Worm (Caenorhabditis elegans) whole organism, midembryonic: ENCODE measurements around the gene T14G8.3.

Source experiments
- T22C8.4 ChIP-seq: fragments of 200-800 bp; sonication (Bioruptor generic); IDR thresholded peaks from 2 replicates; pipeline ENCODE4 v1.3.6; 2022; ENCODE audit warnings: missing genetic modification characterization, missing compliant biosample characterization
- flt-1 ChIP-seq: fragments of 200-800 bp; sonication (Bioruptor generic); IDR thresholded peaks from 2 replicates; pipeline ENCODE4 v1.3.6; 2022; ENCODE audit warnings: missing genetic modification characterization, missing compliant biosample characterization
- med-1 ChIP-seq: sonication (generic microtip); optimal IDR thresholded peaks from 2 replicates; lab custom pipeline; 2017; ENCODE audit warnings: missing genetic modification characterization, mild to moderate bottlenecking, missing compliant biosample characterization, antibody characterized with exemption, missing genetic modification reagents; ENCODE audit not compliant: insufficient read depth
- tab-1 ChIP-seq: fragments of 200-800 bp; sonication (Bioruptor generic); IDR thresholded peaks from 2 replicates; pipeline ENCODE4 v1.3.6; 2022; ENCODE audit warnings: missing genetic modification characterization, missing compliant biosample characterization
- ztf-23 ChIP-seq: fragments of 200-800 bp; sonication (Bioruptor generic); IDR thresholded peaks from 2 replicates; pipeline ENCODE4 v1.3.6; 2022; ENCODE audit warnings: missing genetic modification reagents, missing genetic modification characterization, missing compliant biosample characterization

ce11 chrX:12912435-12912834 is 51.4 kb downstream of the T14G8.3 start:
- no peak for TF ChIP-seq flt-1 (GFP tag; lab: Robert Waterston, UW)
- TF ChIP-seq ztf-23 (GFP tag; lab: Robert Waterston, UW), result no peak
- TF ChIP-seq med-1 (GFP tag; lab: Kevin White, UChicago), result no peak
- TF ChIP-seq tab-1 (GFP tag; lab: Robert Waterston, UW), result no peak
- no peak for TF ChIP-seq T22C8.4 (GFP tag; lab: Robert Waterston, UW)
